Fruit fly (Drosophila melanogaster): Measurements from ENCODE around the gene RasGAP1.

dm6 chr3L:9813345-9813897, 41.7 kb downstream of the RasGAP1 start, which contains the start of gene CG43897:
- no peak for TF ChIP-seq achi (GFP tag; optimal IDR thresholded peaks at IDR 0.05)
- no peak for TF ChIP-seq fkh (GFP tag; optimal IDR thresholded peaks at IDR 0.05)
- TF ChIP-seq Eip78C (GFP tag) = no peak
- no peak for TF ChIP-seq Blimp-1 (GFP tag; optimal IDR thresholded peaks at IDR 0.05)
- no peak for TF ChIP-seq Eip93F (GFP tag; optimal IDR thresholded peaks at IDR 0.05)

Measured in whole organism, prepupa.